Worm (Caenorhabditis elegans) whole organism, L1 larva: ENCODE data around the gene str-102.

Experiments used
- ama-1 ChIP-seq: fragments of 150-350 bp; optimal IDR thresholded peaks from 2 replicates; lab custom pipeline; 2014
- ceh-63 ChIP-seq: fragments of 200-800 bp; sonication (Bioruptor generic); optimal IDR thresholded peaks from 2 replicates; lab custom pipeline; 2018; ENCODE audit warnings: mild to moderate bottlenecking, missing genetic modification characterization, missing compliant biosample characterization
- ceh-82 ChIP-seq, 3 experiments: fragments of 150-350 bp in 1 of 3; sonication (generic microtip) in 2 of 3; optimal IDR thresholded peaks; 2 replicates each; lab custom pipeline; 2014 to 2017; ENCODE audit warnings: missing biosample characterization in 3 of 3, missing genetic modification characterization in 3 of 3
- ceh-88 ChIP-seq: fragments of 200-800 bp; sonication (Bioruptor generic); IDR thresholded peaks from 2 replicates; pipeline ENCODE4 v1.3.6; 2022; ENCODE audit warnings: missing genetic modification characterization, missing compliant biosample characterization
- efl-1 ChIP-seq, 4 experiments: fragments of 150-350 bp; optimal IDR thresholded peaks in 3 of 4; peaks in 1 of 4; 1 replicate in 1 of 4; 2 replicates in 3 of 4; lab custom pipeline; 2014; ENCODE audit warnings: missing biosample characterization in 2 of 4, missing genetic modification characterization in 2 of 4, missing genetic modification reagents in 2 of 4
- efl-3 ChIP-seq: fragments of 200-800 bp; sonication (Bioruptor generic); optimal IDR thresholded peaks from 2 replicates; lab custom pipeline; 2018; ENCODE audit warnings: mild to moderate bottlenecking, missing genetic modification characterization, missing compliant biosample characterization
- elt-2 ChIP-seq: sonication (generic microtip); optimal IDR thresholded peaks from 2 replicates; lab custom pipeline; 2016; ENCODE audit warnings: missing genetic modification characterization, mild to moderate bottlenecking, inconsistent platforms, missing compliant biosample characterization, missing genetic modification reagents
- elt-3 ChIP-seq, 6 experiments: fragments of 150-350 bp in 1 of 6; sonication (generic microtip); optimal IDR thresholded peaks; 2 replicates each; lab custom pipeline; 2017 to 2018; ENCODE audit warnings: missing biosample characterization in 6 of 6, missing genetic modification characterization in 6 of 6, inconsistent platforms in 1 of 6
- ets-5 ChIP-seq: fragments of 200-800 bp; sonication (Bioruptor generic); IDR thresholded peaks from 2 replicates; pipeline ENCODE4 v1.3.6; 2022; ENCODE audit warnings: missing genetic modification characterization, missing compliant biosample characterization
- hlh-4 ChIP-seq: sonication (generic microtip); optimal IDR thresholded peaks from 2 replicates; lab custom pipeline; 2016; ENCODE audit warnings: mild to moderate bottlenecking, missing genetic modification characterization, missing compliant biosample characterization
- irx-1 ChIP-seq: sonication (generic microtip); optimal IDR thresholded peaks from 2 replicates; lab custom pipeline; 2016; ENCODE audit warnings: missing genetic modification characterization, missing compliant biosample characterization
- jun-1 ChIP-seq: fragments of 150-350 bp; optimal IDR thresholded peaks from 2 replicates; lab custom pipeline; 2014; ENCODE audit warnings: missing biosample characterization, missing genetic modification reagents, missing genetic modification characterization
- lin-14 ChIP-seq: fragments of 200-800 bp; sonication (Bioruptor generic); optimal IDR thresholded peaks from 2 replicates; lab custom pipeline; 2018; ENCODE audit warnings: mild to moderate bottlenecking, missing genetic modification characterization, moderate library complexity, missing compliant biosample characterization
- lin-15B ChIP-seq: fragments of 150-350 bp; sonication (generic microtip); optimal IDR thresholded peaks from 3 replicates; lab custom pipeline; 2014; ENCODE audit warnings: missing biosample characterization, missing genetic modification characterization
- lin-35 ChIP-seq, 2 experiments: fragments of 150-350 bp; optimal IDR thresholded peaks; 2 replicates each; lab custom pipeline; 2014; ENCODE audit warnings: missing biosample characterization in 2 of 2, missing genetic modification characterization in 2 of 2, missing genetic modification reagents in 2 of 2
- lir-3 ChIP-seq: sonication (generic microtip); optimal IDR thresholded peaks from 2 replicates; lab custom pipeline; 2016; ENCODE audit warnings: mild to moderate bottlenecking, missing genetic modification characterization, moderate library complexity, missing compliant biosample characterization; ENCODE audit not compliant: poor library complexity
- mef-2 ChIP-seq: fragments of 150-350 bp; optimal IDR thresholded peaks from 2 replicates; lab custom pipeline; 2014; ENCODE audit warnings: missing biosample characterization, missing genetic modification characterization
- nhr-11 ChIP-seq: fragments of 150-350 bp; optimal IDR thresholded peaks from 2 replicates; lab custom pipeline; 2014; ENCODE audit warnings: missing biosample characterization, missing genetic modification characterization
- nhr-19 ChIP-seq: fragments of 200-800 bp; sonication (Bioruptor generic); conservative IDR thresholded peaks from 2 replicates; pipeline ENCODE4 v1.3.6; 2022; ENCODE audit warnings: missing genetic modification characterization, missing compliant biosample characterization
- nhr-237 ChIP-seq: fragments of 150-350 bp; optimal IDR thresholded peaks from 2 replicates; lab custom pipeline; 2014; ENCODE audit warnings: missing biosample characterization, missing genetic modification characterization
- nhr-71 ChIP-seq: sonication (generic microtip); optimal IDR thresholded peaks from 2 replicates; lab custom pipeline; 2016; ENCODE audit warnings: mild to moderate bottlenecking, missing genetic modification characterization, moderate library complexity, missing compliant biosample characterization
- nhr-85 ChIP-seq: sonication (generic microtip); peaks from one replicate; lab custom pipeline; 2016; ENCODE audit warnings: missing genetic modification characterization, inconsistent platforms, missing compliant biosample characterization
- pax-3 ChIP-seq: fragments of 200-800 bp; sonication (Bioruptor generic); optimal IDR thresholded peaks from 2 replicates; lab custom pipeline; 2018; ENCODE audit warnings: mild to moderate bottlenecking, missing genetic modification characterization, moderate library complexity, missing compliant biosample characterization
- pqm-1 ChIP-seq: sonication (generic microtip); optimal IDR thresholded peaks from 3 replicates; lab custom pipeline; 2017; ENCODE audit warnings: missing biosample characterization, missing genetic modification characterization
- skn-1 ChIP-seq: fragments of 150-350 bp; optimal IDR thresholded peaks from 2 replicates; lab custom pipeline; 2014; ENCODE audit warnings: missing biosample characterization, missing genetic modification characterization
- swsn-7 ChIP-seq: sonication (generic microtip); optimal IDR thresholded peaks from 2 replicates; lab custom pipeline; 2016; ENCODE audit warnings: missing genetic modification characterization, missing compliant biosample characterization
- unc-98 ChIP-seq: fragments of 200-800 bp; sonication (Bioruptor generic); IDR thresholded peaks from 2 replicates; pipeline ENCODE4 v1.3.6; 2022; ENCODE audit warnings: missing genetic modification characterization, missing compliant biosample characterization
- ztf-11 ChIP-seq, 2 experiments: sonication (generic microtip); optimal IDR thresholded peaks; 2 replicates each; lab custom pipeline; 2016 to 2017; ENCODE audit warnings: missing genetic modification characterization in 2 of 2, missing biosample characterization in 1 of 2, missing compliant biosample characterization in 1 of 2

The str-102 gene

ce11 chrV:15423601-15424000 lies 38.8 kb downstream of the str-102 start, which contains the start of gene fbxa-104:
Gene fbxa-104 (minus strand): TSS chrV:15423683.
- no peak for TF ChIP-seq irx-1 (tag; lab: Kevin White, UChicago)
- TF ChIP-seq ztf-11 (tag; optimal IDR thresholded peaks at IDR 0.05; lab: Kevin White, UChicago) = no peak
- no peak for TF ChIP-seq hlh-4 (tag; lab: Kevin White, UChicago)
- no peak for TF ChIP-seq ceh-63 (GFP tag; lab: Kevin White, UChicago)
- TF ChIP-seq ceh-82 (tag; optimal IDR thresholded peaks at IDR 0.05; lab: Kevin White, UChicago) = no peak
- TF ChIP-seq, all 84 proteins: peak for 0

ce11 chrV:15425368-15426091 lies 40.7 kb downstream of the str-102 start, which contains the start of gene Y36E3A.2:
Gene Y36E3A.2 (plus strand): TSS chrV:15426041.
- TF ChIP-seq swsn-7 (tag; lab: Kevin White, UChicago) (no peak), efl-1 (optimal IDR thresholded peaks at IDR 0.05; lab: Kevin White, UChicago) (no peak), efl-1 (GFP tag; optimal IDR thresholded peaks at IDR 0.05 in 1 of 2; lab: Kevin White, UChicago) (peak in 1 of 2 experiments; percentile 9), skn-1 (no peak), lir-3 (no peak), ama-1 (lab: Kevin White, UChicago) (no peak), elt-2 (peak; percentile 65), elt-3 (tag; optimal IDR thresholded peaks at IDR 0.05; lab: Kevin White, UChicago) (no peak), nhr-11 (no peak), nhr-237 (no peak), lin-15B (tag; lab: Kevin White, UChicago) (no peak), lin-35 (GFP tag; optimal IDR thresholded peaks at IDR 0.05; lab: Kevin White, UChicago) (no peak), ets-5 (GFP tag; lab: Robert Waterston, UW) (no peak), lin-14 (GFP tag; lab: Kevin White, UChicago) (no peak), jun-1 (no peak), ceh-88 (no peak)

ce11 chrV:15426944-15427343 lies 42.1 kb downstream of the str-102 start, which contains the start of gene fbxa-209:
Gene fbxa-209 (minus strand): TSS chrV:15427044.
- TF ChIP-seq nhr-85 (tag; lab: Kevin White, UChicago) (peak; percentile 13), nhr-19 (GFP tag; lab: Robert Waterston, UW) (no peak), unc-98 (GFP tag; lab: Robert Waterston, UW) (no peak), efl-1 (optimal IDR thresholded peaks at IDR 0.05; lab: Kevin White, UChicago) (no peak), efl-1 (GFP tag; optimal IDR thresholded peaks at IDR 0.05 in 1 of 2; lab: Kevin White, UChicago) (peak in 1 of 2 experiments; percentile 84)

ce11 chrV:15431322-15432052 lies 46.7 kb downstream of the str-102 start:
- TF ChIP-seq efl-3 (no peak), pax-3 (tag; lab: Kevin White, UChicago) (peak; percentile 51), pqm-1 (tag; lab: Kevin White, UChicago) (peak; percentile 23), mef-2 (tag; lab: Kevin White, UChicago) (no peak), efl-1 (optimal IDR thresholded peaks at IDR 0.05; lab: Kevin White, UChicago) (no peak), efl-1 (GFP tag; optimal IDR thresholded peaks at IDR 0.05 in 1 of 2; lab: Kevin White, UChicago) (peak in 1 of 2 experiments; percentile 81)
- TF ChIP-seq, all 84 proteins: peak for 3

ce11 chrV:15432457-15432856 lies 47.6 kb downstream of the str-102 start, which contains the start of gene T26H5.8:
Gene T26H5.8 (minus strand): TSS chrV:15432726.
- TF ChIP-seq efl-1 (optimal IDR thresholded peaks at IDR 0.05; lab: Kevin White, UChicago) (no peak), efl-1 (GFP tag; optimal IDR thresholded peaks at IDR 0.05 in 1 of 2; lab: Kevin White, UChicago) (peak in 1 of 2 experiments; percentile 4), pqm-1 (tag; lab: Kevin White, UChicago) (peak; percentile 46), lin-35 (GFP tag; optimal IDR thresholded peaks at IDR 0.05; lab: Kevin White, UChicago) (peak in 1 of 2 experiments; percentile 25), nhr-71 (tag; lab: Kevin White, UChicago) (no peak), elt-2 (peak; percentile 41)
